Worm (Caenorhabditis elegans): ENCODE data around the gene F43C11.1.

DNA sequence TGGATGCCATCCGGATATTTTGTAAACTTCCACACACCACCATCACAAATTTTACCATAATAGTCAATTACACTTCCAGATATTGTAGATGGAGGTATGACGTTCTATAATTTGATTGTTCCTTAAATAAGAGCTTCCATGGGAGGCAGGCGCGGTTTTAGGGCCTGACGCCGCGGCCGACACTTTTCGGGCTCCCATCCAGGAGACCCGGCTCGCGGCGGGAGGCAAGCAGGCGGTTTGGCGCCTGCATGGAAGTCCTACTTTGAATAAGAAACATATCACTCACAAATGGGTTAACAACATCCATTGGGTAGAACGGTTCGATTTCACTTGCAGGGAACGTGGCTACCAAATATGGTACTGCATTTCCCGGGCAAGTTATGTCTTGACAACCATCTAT lies 22.8 kb downstream of the F43C11.1 start:
- no peak for TF ChIP-seq snpc-3.4 (tag; optimal IDR thresholded peaks at IDR 0.05)
- TF ChIP-seq C06A6.2 (GFP tag; conservative IDR thresholded peaks at IDR 0.05), result no peak
- TF ChIP-seq ama-1 (optimal IDR thresholded peaks at IDR 0.05), result no peak
- TF ChIP-seq ama-1 (GFP tag; optimal IDR thresholded peaks at IDR 0.05), result no peak
- no peak for TF ChIP-seq ceh-27 (GFP tag; optimal IDR thresholded peaks at IDR 0.05)
- TF ChIP-seq hrde-1 (tag; optimal IDR thresholded peaks at IDR 0.05; ENCODE audit: borderline replicate concordance), result no peak
- no peak for TF ChIP-seq tlf-1 (GFP tag; optimal IDR thresholded peaks at IDR 0.05)
- no peak for TF ChIP-seq hmg-20 (GFP tag; IDR thresholded peaks at IDR 0.05)
